Worm (Caenorhabditis elegans) whole organism, L4 larva: Measurements from ENCODE around the gene sprr-2.

ENCODE experiments used
- D1046.2 ChIP-seq: fragments of 200-800 bp; sonication (Bioruptor generic); IDR thresholded peaks from 2 replicates; pipeline ENCODE4 v1.3.6; 2022; ENCODE audit warnings: missing genetic modification characterization, missing compliant biosample characterization
- F26F4.8 ChIP-seq: fragments of 200-800 bp; sonication (Bioruptor generic); conservative IDR thresholded peaks from 2 replicates; pipeline ENCODE4 v1.3.6; 2022; ENCODE audit warnings: missing genetic modification characterization, missing compliant biosample characterization
- F49E8.2 ChIP-seq: sonication (generic microtip); optimal IDR thresholded peaks from 2 replicates; lab custom pipeline; 2016; ENCODE audit warnings: missing compliant biosample characterization, mild to moderate bottlenecking, missing genetic modification characterization, borderline replicate concordance
- Y48G9A.11 ChIP-seq: fragments of 200-800 bp; sonication (Bioruptor generic); IDR thresholded peaks from 2 replicates; pipeline ENCODE4 v1.3.6; 2022; ENCODE audit warnings: missing genetic modification reagents, missing genetic modification characterization, missing compliant biosample characterization
- ZK337.2 ChIP-seq: fragments of 200-800 bp; sonication (Bioruptor generic); IDR thresholded peaks from 2 replicates; pipeline ENCODE4 v1.3.6; 2022; ENCODE audit warnings: missing genetic modification reagents, missing genetic modification characterization, missing compliant biosample characterization
- ZK546.5 ChIP-seq, 2 experiments: sonication (generic microtip); optimal IDR thresholded peaks; 2 replicates each; lab custom pipeline; 2017; ENCODE audit warnings: missing biosample characterization in 2 of 2, missing genetic modification characterization in 2 of 2
- arid-1 ChIP-seq: fragments of 200-800 bp; sonication (Bioruptor generic); conservative IDR thresholded peaks from 2 replicates; pipeline ENCODE4 v1.3.6; 2022; ENCODE audit warnings: missing genetic modification reagents, missing genetic modification characterization, missing compliant biosample characterization
- ceh-20 ChIP-seq: fragments of 200-800 bp; sonication (Bioruptor generic); IDR thresholded peaks from 2 replicates; pipeline ENCODE4 v1.3.6; 2022; ENCODE audit warnings: missing genetic modification reagents, missing genetic modification characterization, missing compliant biosample characterization
- ceh-32 ChIP-seq: sonication (generic microtip); optimal IDR thresholded peaks from 2 replicates; lab custom pipeline; 2016; ENCODE audit warnings: mild to moderate bottlenecking, missing genetic modification characterization, missing compliant biosample characterization; ENCODE audit not compliant: poor library complexity
- ceh-44 ChIP-seq: fragments of 200-800 bp; sonication (Bioruptor generic); IDR thresholded peaks from 2 replicates; pipeline ENCODE4 v1.3.6; 2022; ENCODE audit warnings: missing genetic modification reagents, missing genetic modification characterization, missing compliant biosample characterization
- daf-12 ChIP-seq: fragments of 150-350 bp; optimal IDR thresholded peaks from 2 replicates; lab custom pipeline; 2014; ENCODE audit warnings: missing biosample characterization, missing genetic modification reagents, missing genetic modification characterization
- daf-8 ChIP-seq: fragments of 200-800 bp; sonication (Bioruptor generic); IDR thresholded peaks from 2 replicates; pipeline ENCODE4 v1.3.6; 2022; ENCODE audit warnings: missing genetic modification characterization, missing compliant biosample characterization
- dmd-9 ChIP-seq: fragments of 200-800 bp; sonication (Bioruptor generic); IDR thresholded peaks from 2 replicates; pipeline ENCODE4 v1.3.6; 2022; ENCODE audit warnings: missing genetic modification reagents, missing genetic modification characterization, missing compliant biosample characterization
- dpl-1 ChIP-seq: fragments of 150-350 bp; optimal IDR thresholded peaks from 2 replicates; lab custom pipeline; 2014; ENCODE audit warnings: missing biosample characterization, missing genetic modification reagents, missing genetic modification characterization
- egl-43 ChIP-seq: fragments of 200-800 bp; sonication (Bioruptor generic); IDR thresholded peaks from 2 replicates; pipeline ENCODE4 v1.3.6; 2022; ENCODE audit warnings: missing genetic modification reagents, missing genetic modification characterization, missing compliant biosample characterization
- fos-1 ChIP-seq: fragments of 150-350 bp; optimal IDR thresholded peaks from 2 replicates; lab custom pipeline; 2014; ENCODE audit warnings: missing biosample characterization, missing genetic modification characterization
- gei-8 ChIP-seq: fragments of 200-800 bp; sonication (Bioruptor generic); optimal IDR thresholded peaks from 2 replicates; lab custom pipeline; 2018; ENCODE audit warnings: mild to moderate bottlenecking, missing genetic modification characterization, missing compliant biosample characterization
- hlh-30 ChIP-seq: sonication (generic microtip); optimal IDR thresholded peaks from 2 replicates; lab custom pipeline; 2017; ENCODE audit warnings: antibody characterized with exemption, mild to moderate bottlenecking, missing genetic modification characterization, missing compliant biosample characterization; ENCODE audit not compliant: insufficient read depth
- lin-1 ChIP-seq: fragments of 200-800 bp; sonication (Bioruptor generic); IDR thresholded peaks from 2 replicates; pipeline ENCODE4 v1.3.6; 2022; ENCODE audit warnings: missing genetic modification reagents, missing genetic modification characterization, missing compliant biosample characterization
- lin-13 ChIP-seq: fragments of 150-350 bp; optimal IDR thresholded peaks from 2 replicates; lab custom pipeline; 2014; ENCODE audit warnings: missing biosample characterization, missing genetic modification reagents, missing genetic modification characterization
- lin-38 ChIP-seq: fragments of 200-800 bp; sonication (Bioruptor generic); IDR thresholded peaks from 2 replicates; pipeline ENCODE4 v1.3.6; 2022; ENCODE audit warnings: missing genetic modification reagents, missing genetic modification characterization, missing compliant biosample characterization
- lir-3 ChIP-seq: sonication (generic microtip); optimal IDR thresholded peaks from 2 replicates; lab custom pipeline; 2016; ENCODE audit warnings: mild to moderate bottlenecking, missing genetic modification characterization, missing compliant biosample characterization
- lsy-2 ChIP-seq, 2 experiments: fragments of 150-350 bp in 1 of 2; sonication (generic microtip) in 1 of 2; optimal IDR thresholded peaks; 2 replicates each; lab custom pipeline; 2014 to 2017; ENCODE audit warnings: missing biosample characterization in 2 of 2, missing genetic modification characterization in 2 of 2
- madf-5 ChIP-seq, 2 experiments: fragments of 200-800 bp; sonication (Bioruptor generic); IDR thresholded peaks; 2 replicates each; pipeline ENCODE4 v1.3.6; 2022; ENCODE audit warnings: missing compliant biosample characterization in 2 of 2, missing genetic modification characterization in 2 of 2
- mdt-29 ChIP-seq: fragments of 200-800 bp; sonication (Bioruptor generic); IDR thresholded peaks from 2 replicates; pipeline ENCODE4 v1.3.6; 2022; ENCODE audit warnings: missing genetic modification reagents, missing genetic modification characterization, missing compliant biosample characterization
- mep-1 ChIP-seq: fragments of 150-350 bp; sonication (generic microtip); optimal IDR thresholded peaks from 3 replicates; lab custom pipeline; 2014; ENCODE audit warnings: missing biosample characterization, missing genetic modification characterization
- mes-2 ChIP-seq: sonication (generic microtip); optimal IDR thresholded peaks from 2 replicates; lab custom pipeline; 2016; ENCODE audit warnings: missing genotype, mild to moderate bottlenecking, missing genetic modification characterization, missing compliant biosample characterization; ENCODE audit not compliant: poor library complexity, severe bottlenecking
- mxl-2 ChIP-seq: fragments of 200-800 bp; sonication (Bioruptor generic); conservative IDR thresholded peaks from 2 replicates; pipeline ENCODE4 v1.3.6; 2022; ENCODE audit warnings: missing genetic modification reagents, missing genetic modification characterization, missing compliant biosample characterization
- mxl-3 ChIP-seq: fragments of 200-800 bp; sonication (Bioruptor generic); optimal IDR thresholded peaks from 2 replicates; lab custom pipeline; 2018; ENCODE audit warnings: mild to moderate bottlenecking, missing genetic modification characterization, missing compliant biosample characterization
- nhr-237 ChIP-seq: sonication (generic microtip); optimal IDR thresholded peaks from 2 replicates; lab custom pipeline; 2017; ENCODE audit warnings: missing biosample characterization, missing genetic modification characterization
- nhr-28 ChIP-seq: fragments of 150-350 bp; optimal IDR thresholded peaks from 2 replicates; lab custom pipeline; 2014; ENCODE audit warnings: missing biosample characterization, missing genetic modification characterization
- nhr-42 ChIP-seq: fragments of 200-800 bp; sonication (Bioruptor generic); IDR thresholded peaks from 2 replicates; pipeline ENCODE4 v1.3.6; 2022; ENCODE audit warnings: missing genetic modification characterization, missing compliant biosample characterization
- nhr-48 ChIP-seq: sonication (generic microtip); optimal IDR thresholded peaks from 2 replicates; lab custom pipeline; 2016; ENCODE audit warnings: mild to moderate bottlenecking, missing genetic modification characterization, missing compliant biosample characterization
- nhr-6 ChIP-seq: fragments of 150-350 bp; optimal IDR thresholded peaks from 2 replicates; lab custom pipeline; 2014; ENCODE audit warnings: missing biosample characterization, missing genetic modification characterization
- php-3 ChIP-seq: fragments of 200-800 bp; sonication (Bioruptor generic); IDR thresholded peaks from 2 replicates; pipeline ENCODE4 v1.3.6; 2022; ENCODE audit warnings: missing genetic modification reagents, missing genetic modification characterization, missing compliant biosample characterization
- set-16 ChIP-seq: fragments of 200-800 bp; sonication (Bioruptor generic); IDR thresholded peaks from 2 replicates; pipeline ENCODE4 v1.3.6; 2022; ENCODE audit warnings: missing genetic modification reagents, missing genetic modification characterization, missing compliant biosample characterization
- skn-1 ChIP-seq: fragments of 150-350 bp; optimal IDR thresholded peaks from 2 replicates; lab custom pipeline; 2014; ENCODE audit warnings: missing biosample characterization, missing genetic modification characterization
- snpc-4 ChIP-seq: fragments of 150-350 bp; optimal IDR thresholded peaks from 2 replicates; lab custom pipeline; 2014; ENCODE audit warnings: missing biosample characterization, missing genetic modification characterization
- spr-1 ChIP-seq: sonication (generic microtip); optimal IDR thresholded peaks from 2 replicates; lab custom pipeline; 2016; ENCODE audit warnings: mild to moderate bottlenecking, missing genetic modification characterization, missing compliant biosample characterization
- spr-3 ChIP-seq: fragments of 200-800 bp; sonication (Bioruptor generic); optimal IDR thresholded peaks from 2 replicates; lab custom pipeline; 2018; ENCODE audit warnings: mild to moderate bottlenecking, missing genetic modification characterization, missing compliant biosample characterization
- tra-1 ChIP-seq: fragments of 200-800 bp; sonication (Bioruptor generic); IDR thresholded peaks from 2 replicates; pipeline ENCODE4 v1.3.6; 2022; ENCODE audit warnings: missing genetic modification reagents, missing genetic modification characterization, missing compliant biosample characterization
- unc-130 ChIP-seq: sonication (generic microtip); optimal IDR thresholded peaks from 2 replicates; lab custom pipeline; 2016; ENCODE audit warnings: missing genetic modification reagents, missing genetic modification characterization, missing compliant biosample characterization
- unc-62 ChIP-seq, 3 experiments: fragments of 150-350 bp in 1 of 3; sonication (generic microtip); optimal IDR thresholded peaks in 2 of 3; peaks in 1 of 3; 1 replicate in 1 of 3; 2 replicates in 2 of 3; lab custom pipeline; 2014 to 2017; ENCODE audit warnings: missing biosample characterization in 3 of 3, missing genetic modification characterization in 3 of 3, missing genetic modification reagents in 3 of 3, missing genotype in 1 of 3
- zag-1 ChIP-seq: fragments of 150-350 bp; optimal IDR thresholded peaks from 2 replicates; lab custom pipeline; 2014; ENCODE audit warnings: missing biosample characterization, missing genetic modification characterization
- zfp-2 ChIP-seq: sonication (generic microtip); optimal IDR thresholded peaks from 2 replicates; lab custom pipeline; 2016; ENCODE audit warnings: mild to moderate bottlenecking, missing genetic modification characterization, missing compliant biosample characterization
- zfp-3 ChIP-seq: fragments of 200-800 bp; sonication (Bioruptor generic); conservative IDR thresholded peaks from 2 replicates; pipeline ENCODE4 v1.3.6; 2022; ENCODE audit warnings: missing genetic modification reagents, missing genetic modification characterization, missing compliant biosample characterization
- zip-11 ChIP-seq: fragments of 200-800 bp; sonication (Bioruptor generic); IDR thresholded peaks from 2 replicates; pipeline ENCODE4 v1.3.6; 2022; ENCODE audit warnings: missing genetic modification characterization, missing compliant biosample characterization
- zip-2 ChIP-seq: fragments of 150-350 bp; optimal IDR thresholded peaks from 2 replicates; lab custom pipeline; 2014; ENCODE audit warnings: missing biosample characterization, missing genetic modification characterization

The sprr-2 gene

DNA sequence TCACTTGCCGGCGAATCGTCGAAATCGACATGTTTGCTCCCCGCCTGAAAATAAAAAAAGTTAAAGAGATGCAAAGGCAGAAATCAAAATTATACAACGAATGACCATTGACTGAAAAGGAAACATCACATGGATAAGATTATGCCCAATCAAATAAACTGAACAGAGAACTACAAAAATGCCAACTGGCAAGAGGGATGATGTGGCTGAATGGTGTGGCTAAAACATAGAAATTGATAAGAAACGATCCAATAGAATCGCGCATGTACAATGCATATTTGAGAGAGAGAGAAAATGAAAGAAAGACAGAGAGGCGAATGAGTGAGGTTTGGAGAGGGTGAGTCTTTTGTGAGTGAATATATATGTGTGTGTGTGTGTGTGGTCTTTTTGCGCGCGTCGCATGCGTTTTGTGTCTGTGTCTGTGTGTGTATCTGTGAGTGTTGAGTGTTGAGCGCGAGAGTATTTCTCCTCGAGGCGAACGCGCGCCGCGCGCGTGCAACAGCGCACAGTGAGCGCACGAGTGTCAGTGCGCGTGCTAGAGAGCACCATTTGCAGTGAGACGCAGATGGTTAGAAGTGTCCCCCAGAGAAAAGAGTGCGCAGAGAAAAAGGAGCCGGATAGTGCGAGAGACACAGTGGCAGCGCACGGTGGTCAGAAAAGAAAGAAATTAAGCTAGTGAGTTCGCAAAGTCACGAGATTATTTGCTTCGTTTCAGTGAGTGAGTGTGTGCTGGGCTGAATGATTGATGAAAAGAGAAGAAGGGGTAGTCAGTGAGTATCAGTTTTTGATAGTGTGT, 25.4 kb downstream of the sprr-2 start, which contains the start of gene epn-1 (continued):
- TF ChIP-seq ceh-44 (GFP tag; lab: Robert Waterston, UW) (no peak), lin-13 (peak; percentile 89), nhr-237 (tag; lab: Kevin White, UChicago) (peak; percentile 51), mdt-29 (GFP tag; lab: Robert Waterston, UW) (peak; percentile 90), lin-38 (GFP tag; lab: Robert Waterston, UW) (peak; percentile 80), unc-62 (GFP tag; optimal IDR thresholded peaks at IDR 0.05 in 1 of 2; lab: Kevin White, UChicago) (peak in 1 of 2 experiments; percentile 100), unc-62 (tag; optimal IDR thresholded peaks at IDR 0.05; lab: Kevin White, UChicago) (peak; percentile 21), php-3 (peak; percentile 92), mes-2 (tag; lab: Kevin White, UChicago) (peak; percentile 80), egl-43 (GFP tag; lab: Robert Waterston, UW) (peak; percentile 94), daf-12 (tag; lab: Kevin White, UChicago) (no peak), dpl-1 (GFP tag; lab: Kevin White, UChicago) (peak; percentile 73), zip-11 (GFP tag; lab: Robert Waterston, UW) (no peak), F26F4.8 (no peak), D1046.2 (GFP tag; lab: Robert Waterston, UW) (peak; percentile 81; the same call in 1 of the 2 replicates), nhr-42 (GFP tag; lab: Robert Waterston, UW) (peak; percentile 95), mxl-2 (GFP tag; lab: Robert Waterston, UW) (peak; percentile 92), zfp-3 (peak; percentile 83), hlh-30 (peak; percentile 100), arid-1 (GFP tag; lab: Robert Waterston, UW) (peak; percentile 76), zag-1 (peak; percentile 72), ceh-32 (peak; percentile 65), daf-8 (GFP tag; lab: Robert Waterston, UW) (0 out of 2 replicates have a peak, but pooled peaks have one; percentile 55), spr-1 (tag; lab: Kevin White, UChicago) (peak; percentile 94), nhr-6 (tag; lab: Kevin White, UChicago) (peak; percentile 94), nhr-28 (peak; percentile 97), spr-3 (GFP tag; lab: Kevin White, UChicago) (peak; percentile 84), skn-1 (tag; lab: Kevin White, UChicago) (no peak), lir-3 (tag; lab: Kevin White, UChicago) (peak; percentile 84), set-16 (GFP tag; lab: Robert Waterston, UW) (peak; percentile 99), ceh-20 (GFP tag; lab: Robert Waterston, UW) (peak; percentile 98), Y48G9A.11 (GFP tag; lab: Robert Waterston, UW) (no peak), zip-2 (peak; percentile 50), zfp-2 (peak; percentile 66), ZK546.5 (tag; optimal IDR thresholded peaks at IDR 0.05; lab: Kevin White, UChicago) (peak in 1 of 2 experiments; percentile 49), dmd-9 (GFP tag; lab: Robert Waterston, UW) (peak; percentile 92), gei-8 (GFP tag; lab: Kevin White, UChicago) (peak; percentile 99), mep-1 (peak; percentile 98), nhr-48 (peak; percentile 99), fos-1 (no peak), lsy-2 (tag; optimal IDR thresholded peaks at IDR 0.05; lab: Kevin White, UChicago) (peak; percentile 89 to 90), unc-130 (GFP tag; lab: Kevin White, UChicago) (peak; percentile 53), mxl-3 (GFP tag; lab: Kevin White, UChicago) (peak; percentile 99), lin-1 (GFP tag; lab: Robert Waterston, UW) (peak; percentile 96), snpc-4 (tag; lab: Kevin White, UChicago) (no peak), ZK337.2 (GFP tag; lab: Robert Waterston, UW) (peak; percentile 50; the same call in 1 of the 2 replicates), tra-1 (peak; percentile 99), madf-5 (GFP tag; IDR thresholded peaks at IDR 0.05; lab: Robert Waterston, UW) (peak in 1 of 2 experiments; percentile 50; a peak in 1 of 4 replicates), F49E8.2 (tag; lab: Kevin White, UChicago) (no peak)
